Worm (Caenorhabditis elegans): ENCODE results near the gene grl-27.

DNA sequence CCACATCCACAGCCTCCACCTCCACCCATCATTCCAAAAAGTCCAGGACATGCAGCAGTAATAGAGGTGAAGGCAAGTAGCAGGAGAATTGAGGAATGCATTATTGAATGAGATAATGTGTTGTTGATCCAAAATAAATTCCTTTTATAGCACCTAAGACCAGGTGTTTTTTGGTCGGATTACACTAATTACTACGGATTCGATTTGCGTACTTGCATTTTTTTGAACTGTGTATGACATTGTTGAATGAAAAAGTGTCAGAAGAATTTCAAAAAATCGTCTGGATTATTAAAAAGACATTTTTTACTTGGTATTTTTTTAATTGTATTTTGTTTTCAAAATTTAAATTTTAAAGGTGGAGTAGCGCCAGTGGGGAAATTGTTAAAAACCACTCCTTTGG lies 23.9 kb downstream of the grl-27 start, which contains the start of gene grl-28:
- TF ChIP-seq dao-5 (tag; optimal IDR thresholded peaks at IDR 0.05) (no peak), him-1 (tag; optimal IDR thresholded peaks at IDR 0.05) (no peak), W03F9.2 (tag; optimal IDR thresholded peaks at IDR 0.05) (no peak)
